Worm (Caenorhabditis elegans) whole organism, L3 larva: Measurements from ENCODE around the gene W09D6.1.

Experiments
- R02D3.7 ChIP-seq: fragments of 150-350 bp; optimal IDR thresholded peaks from 2 replicates; lab custom pipeline; 2014; ENCODE audit warnings: missing biosample characterization, missing genetic modification characterization
- ZK546.5 ChIP-seq: sonication (generic microtip); optimal IDR thresholded peaks from 2 replicates; lab custom pipeline; 2017; ENCODE audit warnings: missing biosample characterization, missing genetic modification characterization
- aly-2 ChIP-seq: fragments of 150-350 bp; optimal IDR thresholded peaks from 2 replicates; lab custom pipeline; 2014; ENCODE audit warnings: missing biosample characterization, missing genetic modification characterization
- ama-1 ChIP-seq: fragments of 150-350 bp; optimal IDR thresholded peaks from 2 replicates; lab custom pipeline; 2018
- ceh-16 ChIP-seq: sonication (generic microtip); optimal IDR thresholded peaks from 2 replicates; lab custom pipeline; 2017; ENCODE audit warnings: missing biosample characterization, missing genetic modification characterization
- ceh-28 ChIP-seq: fragments of 150-350 bp; optimal IDR thresholded peaks from 2 replicates; lab custom pipeline; 2014; ENCODE audit warnings: missing biosample characterization, missing genetic modification reagents, missing genetic modification characterization
- ceh-82 ChIP-seq: fragments of 150-350 bp; optimal IDR thresholded peaks from 2 replicates; lab custom pipeline; 2014; ENCODE audit warnings: missing biosample characterization, missing genetic modification characterization
- ceh-9 ChIP-seq: sonication (generic microtip); optimal IDR thresholded peaks from 2 replicates; lab custom pipeline; 2018; ENCODE audit warnings: missing biosample characterization, missing genetic modification characterization
- daf-12 ChIP-seq: fragments of 150-350 bp; optimal IDR thresholded peaks from 2 replicates; lab custom pipeline; 2014; ENCODE audit warnings: missing biosample characterization, missing genetic modification reagents, missing genetic modification characterization
- egl-27 ChIP-seq: sonication (generic microtip); optimal IDR thresholded peaks from 4 replicates; lab custom pipeline; 2017; ENCODE audit warnings: missing biosample characterization, missing genetic modification reagents, missing genetic modification characterization
- egl-5 ChIP-seq: fragments of 150-350 bp; optimal IDR thresholded peaks from 2 replicates; lab custom pipeline; 2017; ENCODE audit warnings: missing biosample characterization, missing genetic modification reagents, missing genetic modification characterization, inconsistent platforms
- elt-2 ChIP-seq: sonication (generic microtip); optimal IDR thresholded peaks from 2 replicates; lab custom pipeline; 2016; ENCODE audit warnings: missing genetic modification reagents, mild to moderate bottlenecking, missing genetic modification characterization, missing compliant biosample characterization
- elt-3 ChIP-seq, 3 experiments: fragments of 150-350 bp in 1 of 3; sonication (generic microtip) in 2 of 3; optimal IDR thresholded peaks; 2 replicates in 2 of 3; 4 replicates in 1 of 3; lab custom pipeline; 2014 to 2017; ENCODE audit warnings: missing biosample characterization in 3 of 3, missing genetic modification characterization in 3 of 3
- eor-1 ChIP-seq, 2 experiments: fragments of 150-350 bp; optimal IDR thresholded peaks; 2 replicates each; lab custom pipeline; 2014 to 2018; ENCODE audit warnings: missing biosample characterization in 2 of 2, missing genetic modification characterization in 2 of 2
- fkh-10 ChIP-seq: sonication (generic microtip); optimal IDR thresholded peaks from 2 replicates; lab custom pipeline; 2017; ENCODE audit warnings: missing biosample characterization, missing genetic modification reagents, missing genetic modification characterization
- fkh-2 ChIP-seq: fragments of 150-350 bp; optimal IDR thresholded peaks from 2 replicates; lab custom pipeline; 2014; ENCODE audit warnings: missing biosample characterization, missing genetic modification reagents, missing genetic modification characterization
- fos-1 ChIP-seq: fragments of 150-350 bp; optimal IDR thresholded peaks from 2 replicates; lab custom pipeline; 2014; ENCODE audit warnings: missing biosample characterization, missing genetic modification characterization
- hmg-11 ChIP-seq: sonication (generic microtip); optimal IDR thresholded peaks from 2 replicates; lab custom pipeline; 2016; ENCODE audit warnings: missing genetic modification characterization, missing compliant biosample characterization
- jun-1 ChIP-seq: fragments of 150-350 bp; optimal IDR thresholded peaks from 2 replicates; lab custom pipeline; 2014; ENCODE audit warnings: missing biosample characterization, missing genetic modification reagents, missing genetic modification characterization
- lin-15B ChIP-seq: fragments of 150-350 bp; optimal IDR thresholded peaks from 2 replicates; lab custom pipeline; 2014; ENCODE audit warnings: missing biosample characterization, missing genetic modification characterization
- lin-39 ChIP-seq: fragments of 150-350 bp; optimal IDR thresholded peaks from 2 replicates; lab custom pipeline; 2018; ENCODE audit warnings: missing biosample characterization, missing genetic modification reagents, missing genetic modification characterization
- lsy-12 ChIP-seq: sonication (generic microtip); optimal IDR thresholded peaks from 2 replicates; lab custom pipeline; 2016; ENCODE audit warnings: mild to moderate bottlenecking, missing genetic modification characterization, missing compliant biosample characterization
- mml-1 ChIP-seq: fragments of 150-350 bp; sonication (generic microtip); optimal IDR thresholded peaks from 3 replicates; lab custom pipeline; 2014; ENCODE audit warnings: missing biosample characterization, missing genetic modification characterization
- nfya-1 ChIP-seq: sonication (generic microtip); optimal IDR thresholded peaks from 2 replicates; lab custom pipeline; 2017; ENCODE audit warnings: missing genetic modification characterization, mild to moderate bottlenecking, missing compliant biosample characterization, antibody characterized with exemption, moderate library complexity; ENCODE audit not compliant: insufficient read depth
- nhr-12 ChIP-seq: fragments of 150-350 bp; optimal IDR thresholded peaks from 2 replicates; lab custom pipeline; 2014; ENCODE audit warnings: missing biosample characterization, missing genetic modification characterization
- nhr-23 ChIP-seq: fragments of 150-350 bp; optimal IDR thresholded peaks from 2 replicates; lab custom pipeline; 2014; ENCODE audit warnings: missing biosample characterization, missing genetic modification reagents, missing genetic modification characterization
- nhr-237 ChIP-seq: fragments of 150-350 bp; optimal IDR thresholded peaks from 2 replicates; lab custom pipeline; 2014; ENCODE audit warnings: missing biosample characterization, missing genetic modification characterization
- nhr-25 ChIP-seq: sonication (generic microtip); optimal IDR thresholded peaks from 2 replicates; lab custom pipeline; 2017; ENCODE audit warnings: missing biosample characterization, missing genetic modification characterization
- nhr-28 ChIP-seq: fragments of 150-350 bp; optimal IDR thresholded peaks from 2 replicates; lab custom pipeline; 2014; ENCODE audit warnings: missing biosample characterization, missing genetic modification characterization
- nhr-43 ChIP-seq: sonication (generic microtip); optimal IDR thresholded peaks from 2 replicates; lab custom pipeline; 2016; ENCODE audit warnings: mild to moderate bottlenecking, missing genetic modification characterization, missing compliant biosample characterization; ENCODE audit not compliant: poor library complexity, severe bottlenecking
- nhr-67 ChIP-seq: fragments of 150-350 bp; optimal IDR thresholded peaks from 2 replicates; lab custom pipeline; 2014; ENCODE audit warnings: missing biosample characterization, missing genetic modification characterization
- nhr-76 ChIP-seq: fragments of 150-350 bp; sonication (generic microtip); optimal IDR thresholded peaks from 5 replicates; lab custom pipeline; 2014; ENCODE audit warnings: missing biosample characterization, missing genetic modification characterization
- pha-4 ChIP-seq: fragments of 150-350 bp; optimal IDR thresholded peaks from 2 replicates; lab custom pipeline; 2014; ENCODE audit warnings: missing biosample characterization, missing genetic modification reagents, missing genetic modification characterization
- pqm-1 ChIP-seq: fragments of 150-350 bp; optimal IDR thresholded peaks from 2 replicates; lab custom pipeline; 2017; ENCODE audit warnings: missing biosample characterization, missing genetic modification characterization, inconsistent platforms
- sea-2 ChIP-seq: fragments of 150-350 bp; sonication (generic microtip); optimal IDR thresholded peaks from 4 replicates; lab custom pipeline; 2014; ENCODE audit warnings: missing biosample characterization, missing genetic modification reagents, missing genetic modification characterization
- skn-1 ChIP-seq: fragments of 150-350 bp; optimal IDR thresholded peaks from 2 replicates; lab custom pipeline; 2014; ENCODE audit warnings: missing biosample characterization, missing genetic modification characterization
- snpc-4 ChIP-seq: fragments of 150-350 bp; optimal IDR thresholded peaks from 2 replicates; lab custom pipeline; 2014; ENCODE audit warnings: missing biosample characterization, missing genetic modification characterization
- tbx-2 ChIP-seq: sonication (generic microtip); optimal IDR thresholded peaks from 2 replicates; lab custom pipeline; 2016; ENCODE audit warnings: mild to moderate bottlenecking, missing genetic modification characterization, missing compliant biosample characterization
- unc-39 ChIP-seq: sonication (generic microtip); optimal IDR thresholded peaks from 4 replicates; lab custom pipeline; 2017; ENCODE audit warnings: missing biosample characterization, missing genetic modification characterization
- ztf-11 ChIP-seq: fragments of 150-350 bp; optimal IDR thresholded peaks from 2 replicates; lab custom pipeline; 2014; ENCODE audit warnings: missing biosample characterization, missing genetic modification characterization
- ztf-4 ChIP-seq: fragments of 150-350 bp; optimal IDR thresholded peaks from 2 replicates; lab custom pipeline; 2014; ENCODE audit warnings: missing biosample characterization, missing genetic modification characterization

Gene W09D6.1

ce11 chrIII:11112718-11113117 is 44.1 kb downstream of the W09D6.1 start:
- TF ChIP-seq lin-15B (tag; lab: Kevin White, UChicago): peak; percentile 66
- TF ChIP-seq elt-2 (tag; lab: Kevin White, UChicago): peak; percentile 24
- TF ChIP-seq hmg-11: peak; percentile 10
- peak; percentile 17 for TF ChIP-seq nfya-1 (tag; lab: Kevin White, UChicago)
- TF ChIP-seq nhr-25: no peak
- peak; percentile 13 for TF ChIP-seq pha-4 (tag; lab: Kevin White, UChicago)
- no peak for TF ChIP-seq daf-12 (tag; lab: Kevin White, UChicago)
- no peak for TF ChIP-seq ztf-11 (tag; lab: Kevin White, UChicago)
- TF ChIP-seq nhr-43 (tag; lab: Kevin White, UChicago): peak; percentile 53
- TF ChIP-seq ceh-9: no peak

ce11 chrIII:11113845-11114244 is 45.2 kb downstream of the W09D6.1 start:
- TF ChIP-seq nhr-43 (tag; lab: Kevin White, UChicago) (no peak), fkh-10 (GFP tag; lab: Kevin White, UChicago) (no peak), ZK546.5 (tag; lab: Kevin White, UChicago) (no peak), aly-2 (tag; lab: Kevin White, UChicago) (no peak)
- TF ChIP-seq, all 47 proteins: peak for 0

DNA sequence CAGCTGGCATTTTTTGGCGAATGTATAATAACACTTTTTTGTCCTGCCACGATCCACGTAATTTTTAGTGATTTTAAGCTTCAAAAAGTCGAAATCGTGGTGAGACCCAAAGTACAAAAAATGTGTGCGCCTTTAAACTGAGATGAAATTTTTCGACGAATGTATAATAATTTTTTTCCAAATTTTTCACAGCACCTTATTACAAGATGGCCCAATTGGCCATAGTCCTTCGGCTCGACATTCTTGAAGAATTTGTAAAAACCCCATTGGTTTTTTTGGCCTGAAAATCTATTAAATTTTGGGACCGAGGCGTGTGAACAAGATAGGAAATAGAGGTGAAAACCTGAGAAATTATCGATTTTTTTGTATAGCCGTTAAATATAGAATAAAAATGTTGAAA is 47.3 kb downstream of the W09D6.1 start:
- TF ChIP-seq mml-1 (tag; lab: Kevin White, UChicago): no peak
- TF ChIP-seq skn-1 (tag; lab: Kevin White, UChicago): no peak
- TF ChIP-seq lin-15B (tag; lab: Kevin White, UChicago): no peak
- no peak for TF ChIP-seq hmg-11
- TF ChIP-seq egl-27 (tag; lab: Kevin White, UChicago): no peak
- TF ChIP-seq nhr-67: no peak
- TF ChIP-seq fkh-10 (GFP tag; lab: Kevin White, UChicago): no peak
- no peak for TF ChIP-seq sea-2 (GFP tag; lab: Kevin White, UChicago)
- no peak for TF ChIP-seq nhr-12
- TF ChIP-seq nhr-28 (tag; lab: Kevin White, UChicago): no peak
- TF ChIP-seq nhr-23 (tag; lab: Kevin White, UChicago): no peak
- TF ChIP-seq lin-39 (tag; lab: Kevin White, UChicago): no peak
- TF ChIP-seq, all 47 proteins: peak for 0

- TF ChIP-seq snpc-4 (tag; lab: Kevin White, UChicago): peak; percentile 2
Observed at ce11 chrIII:11118107-11118506, 49.5 kb downstream of the W09D6.1 start.

ce11 chrIII:11119176-11119853 is 50.7 kb downstream of the W09D6.1 start, which contains the start of the genes sup-35 and Y48A6C.4:
sup-35 (minus strand) TSS chrIII:11119226.
Y48A6C.4 (plus strand) TSS chrIII:11119803.
- TF ChIP-seq fkh-2 (no peak), nhr-12 (no peak), fkh-10 (GFP tag; lab: Kevin White, UChicago) (peak; percentile 21), nhr-43 (tag; lab: Kevin White, UChicago) (peak; percentile 64), ZK546.5 (tag; lab: Kevin White, UChicago) (no peak), ceh-16 (tag; lab: Kevin White, UChicago) (no peak), unc-39 (tag; lab: Kevin White, UChicago) (no peak), lin-39 (tag; lab: Kevin White, UChicago) (no peak), nhr-67 (no peak), ama-1 (lab: Kevin White, UChicago) (no peak), snpc-4 (tag; lab: Kevin White, UChicago) (peak; percentile 83), lin-15B (tag; lab: Kevin White, UChicago) (peak; percentile 96), sea-2 (GFP tag; lab: Kevin White, UChicago) (no peak), egl-5 (tag; lab: Kevin White, UChicago) (peak; percentile 38), nhr-237 (tag; lab: Kevin White, UChicago) (no peak), aly-2 (tag; lab: Kevin White, UChicago) (no peak), tbx-2 (tag; lab: Kevin White, UChicago) (no peak), ztf-11 (tag; lab: Kevin White, UChicago) (no peak), lsy-12 (tag; lab: Kevin White, UChicago) (no peak), ceh-9 (no peak), fos-1 (no peak), R02D3.7 (tag; lab: Kevin White, UChicago) (peak; percentile 62), nhr-28 (tag; lab: Kevin White, UChicago) (no peak), nhr-25 (peak; percentile 72), nfya-1 (tag; lab: Kevin White, UChicago) (peak; percentile 85), elt-2 (tag; lab: Kevin White, UChicago) (peak; percentile 56), eor-1 (tag; optimal IDR thresholded peaks at IDR 0.05; lab: Kevin White, UChicago) (no peak), ztf-4 (tag; lab: Kevin White, UChicago) (no peak), elt-3 (tag; optimal IDR thresholded peaks at IDR 0.05; lab: Kevin White, UChicago) (no peak), ceh-82 (tag; lab: Kevin White, UChicago) (no peak), jun-1 (tag; lab: Kevin White, UChicago) (peak; percentile 15), ceh-28 (tag; lab: Kevin White, UChicago) (peak; percentile 43), pha-4 (tag; lab: Kevin White, UChicago) (peak; percentile 81), hmg-11 (peak; percentile 74), pqm-1 (tag; lab: Kevin White, UChicago) (peak; percentile 64), nhr-76 (tag; lab: Kevin White, UChicago) (no peak)
